Fruit fly (Drosophila melanogaster) whole organism, pupa: ENCODE results near the gene Snoo.

Source experiments
- CG15710 ChIP-seq: fragments of 200-800 bp; sonication (Bioruptor generic); optimal IDR thresholded peaks from 2 replicates; lab custom pipeline; 2018; ENCODE audit warnings: missing biosample characterization, mild to moderate bottlenecking, missing genetic modification characterization, moderate library complexity
- CG32121 ChIP-seq: fragments of 200-800 bp; sonication (Bioruptor generic); IDR thresholded peaks from 2 replicates; pipeline ENCODE4 v1.3.6; 2022; ENCODE audit warnings: missing biosample characterization, missing genetic modification characterization
- CG9948 ChIP-seq: fragments of 200-800 bp; sonication (Bioruptor generic); optimal IDR thresholded peaks from 2 replicates; lab custom pipeline; 2018; ENCODE audit warnings: missing biosample characterization, mild to moderate bottlenecking, missing genetic modification characterization, moderate library complexity
- EcR ChIP-seq: fragments of 200-800 bp; sonication (Bioruptor generic); optimal IDR thresholded peaks from 3 replicates; lab custom pipeline; 2019; ENCODE audit warnings: missing biosample characterization, missing genetic modification characterization, mild to moderate bottlenecking, moderate library complexity, missing genetic modification reagents
- Pif1B ChIP-seq: fragments of 200-800 bp; sonication (Bioruptor generic); optimal IDR thresholded peaks from 3 replicates; lab custom pipeline; 2016; ENCODE audit warnings: missing biosample characterization, missing genetic modification characterization
- Snoo ChIP-seq: fragments of 200-800 bp; sonication (Bioruptor generic); optimal IDR thresholded peaks from 3 replicates; lab custom pipeline; 2017; ENCODE audit warnings: missing biosample characterization, mild to moderate bottlenecking, missing genetic modification characterization, inconsistent platforms
- fd96Ca ChIP-seq: fragments of 200-800 bp; sonication (Bioruptor generic); IDR thresholded peaks from 3 replicates; pipeline ENCODE4 v1.3.6; 2022; ENCODE audit warnings: missing biosample characterization, missing genetic modification characterization
- gl ChIP-seq: fragments of 200-800 bp; sonication (Bioruptor generic); optimal IDR thresholded peaks from 2 replicates; lab custom pipeline; 2018; ENCODE audit warnings: missing biosample characterization, mild to moderate bottlenecking, missing genetic modification characterization
- rn ChIP-seq: fragments of 200-800 bp; sonication (Bioruptor generic); IDR thresholded peaks from 2 replicates; pipeline ENCODE4 v1.3.6; 2022; ENCODE audit warnings: missing biosample characterization, missing genetic modification characterization

DNA sequence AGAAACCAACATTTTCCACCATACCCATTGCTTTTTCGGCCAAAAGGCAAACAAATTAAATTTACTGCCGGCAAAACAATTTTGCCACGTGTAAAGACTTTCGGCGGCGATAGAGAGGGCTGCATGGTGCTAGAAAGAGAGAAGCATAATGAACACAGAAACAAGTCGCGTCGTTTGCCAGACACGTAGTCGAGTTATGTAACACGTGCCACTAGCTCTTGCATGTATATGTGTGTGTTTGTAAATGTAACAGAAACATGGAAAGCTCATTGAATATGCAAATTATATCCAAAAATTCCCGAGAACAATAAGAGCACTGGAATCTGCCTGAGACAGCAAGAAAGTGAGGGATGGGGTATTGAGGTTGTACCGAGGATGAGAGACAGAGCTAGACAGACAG lies 53.3 kb downstream of the Snoo start:
- TF ChIP-seq EcR (GFP tag; lab: Kevin White, UChicago), result no peak
- TF ChIP-seq Pif1B (GFP tag; lab: Kevin White, UChicago), result no peak
- no peak for TF ChIP-seq Snoo (tag; lab: Kevin White, UChicago)
- TF ChIP-seq rn (GFP tag; lab: Robert Waterston, UW), result no peak
- TF ChIP-seq fd96Ca (GFP tag; lab: Robert Waterston, UW), result no peak
- no peak for TF ChIP-seq CG15710 (tag; lab: Kevin White, UChicago)
- TF ChIP-seq CG9948 (tag; lab: Kevin White, UChicago), result no peak
- no peak for TF ChIP-seq gl (tag; lab: Kevin White, UChicago)
- TF ChIP-seq CG32121 (GFP tag; lab: Robert Waterston, UW), result no peak
